Worm (Caenorhabditis elegans): ENCODE results near the gene zfp-2.

Gene zfp-2

DNA sequence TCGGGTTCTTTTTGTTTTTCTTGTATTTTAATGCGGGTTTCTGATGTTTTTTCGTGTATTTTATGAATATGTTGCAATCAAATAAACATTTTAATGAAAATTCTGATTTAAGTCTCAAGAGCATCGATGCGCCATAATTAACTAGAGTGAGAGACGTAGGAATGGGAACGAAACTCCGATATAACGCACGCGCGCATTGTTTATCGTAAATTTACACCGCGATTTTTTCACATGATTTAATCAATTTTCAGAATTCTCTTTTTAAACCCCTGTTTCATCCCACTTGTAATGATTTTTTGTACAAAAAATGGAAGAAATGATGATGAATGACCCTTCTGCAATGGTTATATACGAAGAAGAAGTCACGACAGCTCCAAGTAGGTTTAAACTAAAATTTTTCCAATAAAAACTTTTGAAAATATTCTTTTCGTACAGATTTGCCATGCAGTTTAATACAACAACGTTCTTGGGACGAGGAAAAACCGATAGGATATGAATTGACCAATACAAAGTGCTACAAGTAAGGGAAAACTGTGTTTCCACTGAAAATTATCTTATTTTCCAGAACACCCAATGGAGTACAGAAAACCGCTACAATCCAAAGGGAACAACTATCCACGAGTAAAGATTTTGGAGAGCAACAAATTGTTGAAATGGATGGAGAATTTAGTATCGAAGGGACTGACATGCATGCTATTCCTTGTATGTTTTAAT is at the start of gene zfp-2:
zfp-2 (plus strand) TSS at position 214 of the 714 bp plus-strand sequence.
- no peak for TF ChIP-seq nfyb-1 (GFP tag; IDR thresholded peaks at IDR 0.05)
- no peak for TF ChIP-seq pha-4 (tag; optimal IDR thresholded peaks at IDR 0.05)
- TF ChIP-seq tbp1 (GFP tag; optimal IDR thresholded peaks at IDR 0.05) = no peak
- TF ChIP-seq attf-3 (GFP tag; conservative IDR thresholded peaks at IDR 0.05) = peak; percentile 90
- no peak for TF ChIP-seq egl-44 (GFP tag; IDR thresholded peaks at IDR 0.05)
- TF ChIP-seq hmg-20 (GFP tag; IDR thresholded peaks at IDR 0.05) = no peak
- TF ChIP-seq attf-6 (GFP tag; IDR thresholded peaks at IDR 0.05) = no peak

ce11 chrII:9516836-9517235 is 40.6 kb upstream of the zfp-2 start, which contains the start of gene gcy-1:
gcy-1 (minus strand) TSS chrII:9516936.
- no peak for TF ChIP-seq Y56A3A.18 (GFP tag; IDR thresholded peaks at IDR 0.05)
- TF ChIP-seq rpc-1 (optimal IDR thresholded peaks at IDR 0.05) = no peak
- no peak for TF ChIP-seq rpc-1 (tag; optimal IDR thresholded peaks at IDR 0.05)
- TF ChIP-seq zfh-2 (GFP tag; conservative IDR thresholded peaks at IDR 0.05) = no peak
- no peak for TF ChIP-seq nfya-1 (tag; optimal IDR thresholded peaks at IDR 0.05; ENCODE audit: borderline replicate concordance, insufficient read depth)
- TF ChIP-seq hlh-26 (GFP tag; conservative IDR thresholded peaks at IDR 0.05) = no peak

DNA sequence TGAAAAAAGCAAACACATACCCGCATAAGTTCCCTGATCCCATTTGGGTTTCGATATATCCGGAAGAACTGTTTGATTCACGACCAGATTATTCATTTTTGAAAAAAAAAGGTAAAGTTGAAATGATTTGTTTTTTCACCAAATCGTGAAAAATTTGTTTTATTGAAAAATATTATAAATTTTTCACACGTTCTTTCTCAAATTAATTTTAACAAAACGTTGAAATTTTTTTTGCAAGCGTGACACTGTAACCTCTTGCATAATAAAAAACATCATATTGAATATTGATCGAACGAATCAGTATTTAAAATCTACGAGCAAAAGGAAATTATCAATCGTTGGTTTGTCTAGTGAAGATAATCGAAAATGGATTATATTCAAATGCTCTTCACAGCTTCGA is 38.7 kb upstream of the zfp-2 start, which contains the start of the genes sfxn-1.1 and AH6.3:
sfxn-1.1 (minus strand) TSS at position 101 of the 400 bp plus-strand sequence.
AH6.3 (plus strand) TSS at position 275 of the 400 bp plus-strand sequence.
- TF ChIP-seq nfya-2 (GFP tag; IDR thresholded peaks at IDR 0.05) (no peak), C17E4.6 (GFP tag; IDR thresholded peaks at IDR 0.05) (no peak), B0019.2 (GFP tag; conservative IDR thresholded peaks at IDR 0.05) (no peak), cebp-2 (GFP tag; IDR thresholded peaks at IDR 0.05) (no peak), bed-2 (GFP tag; IDR thresholded peaks at IDR 0.05) (no peak), ekl-4 (GFP tag; IDR thresholded peaks at IDR 0.05) (no peak), mxl-1 (tag; optimal IDR thresholded peaks at IDR 0.05) (no peak), him-1 (tag; optimal IDR thresholded peaks at IDR 0.05) (no peak), mes-4 (tag; optimal IDR thresholded peaks at IDR 0.05) (no peak), T07F8.4 (tag; optimal IDR thresholded peaks at IDR 0.05) (no peak), xnd-1 (tag; optimal IDR thresholded peaks at IDR 0.05) (no peak), ceh-40 (GFP tag; IDR thresholded peaks at IDR 0.05) (no peak), nhr-90 (tag; optimal IDR thresholded peaks at IDR 0.05) (no peak), madf-10 (tag; optimal IDR thresholded peaks at IDR 0.05) (no peak), attf-5 (GFP tag; optimal IDR thresholded peaks at IDR 0.05) (no peak), F55B11.4 (tag; optimal IDR thresholded peaks at IDR 0.05; ENCODE audit: borderline replicate concordance, insufficient read depth) (no peak), nfya-1 (tag; optimal IDR thresholded peaks at IDR 0.05; ENCODE audit: borderline replicate concordance, insufficient read depth) (no peak), lin-26 (GFP tag; IDR thresholded peaks at IDR 0.05) (no peak)

DNA sequence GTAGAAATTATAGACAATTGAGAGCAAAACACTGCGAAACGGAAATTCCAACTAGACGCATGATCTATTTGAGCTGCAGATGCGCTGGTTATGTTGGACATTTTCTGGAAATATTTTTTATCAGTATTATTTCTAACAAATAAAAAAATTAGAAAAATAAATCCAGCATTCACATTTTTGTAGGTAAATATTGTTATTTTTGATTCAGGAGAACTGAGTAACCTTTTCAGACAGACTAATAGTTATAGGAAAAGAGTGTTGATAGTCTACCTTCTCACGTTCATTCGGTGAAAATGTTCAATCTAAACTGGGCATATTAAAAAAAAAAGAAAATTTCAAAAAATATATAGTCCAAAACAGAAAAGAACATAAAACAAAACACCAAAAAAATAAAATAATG is 35.9 kb upstream of the zfp-2 start, which contains the start of gene sra-1:
sra-1 (minus strand) TSS at position 101 of the 400 bp plus-strand sequence.
- TF ChIP-seq C17E4.6 (GFP tag; IDR thresholded peaks at IDR 0.05) = no peak
- no peak for TF ChIP-seq Y95B8A.8 (GFP tag; IDR thresholded peaks at IDR 0.05)
- TF ChIP-seq hmg-1.2 (GFP tag; IDR thresholded peaks at IDR 0.05) = no peak
- TF ChIP-seq B0019.2 (GFP tag; conservative IDR thresholded peaks at IDR 0.05) = no peak
- no peak for TF ChIP-seq mel-28 (tag; optimal IDR thresholded peaks at IDR 0.05; ENCODE audit: borderline replicate concordance)
- TF ChIP-seq attf-3 (GFP tag; conservative IDR thresholded peaks at IDR 0.05) = no peak
